Fruit fly (Drosophila melanogaster): ENCODE data around the gene CG15347.

The CG15347 gene

DNA sequence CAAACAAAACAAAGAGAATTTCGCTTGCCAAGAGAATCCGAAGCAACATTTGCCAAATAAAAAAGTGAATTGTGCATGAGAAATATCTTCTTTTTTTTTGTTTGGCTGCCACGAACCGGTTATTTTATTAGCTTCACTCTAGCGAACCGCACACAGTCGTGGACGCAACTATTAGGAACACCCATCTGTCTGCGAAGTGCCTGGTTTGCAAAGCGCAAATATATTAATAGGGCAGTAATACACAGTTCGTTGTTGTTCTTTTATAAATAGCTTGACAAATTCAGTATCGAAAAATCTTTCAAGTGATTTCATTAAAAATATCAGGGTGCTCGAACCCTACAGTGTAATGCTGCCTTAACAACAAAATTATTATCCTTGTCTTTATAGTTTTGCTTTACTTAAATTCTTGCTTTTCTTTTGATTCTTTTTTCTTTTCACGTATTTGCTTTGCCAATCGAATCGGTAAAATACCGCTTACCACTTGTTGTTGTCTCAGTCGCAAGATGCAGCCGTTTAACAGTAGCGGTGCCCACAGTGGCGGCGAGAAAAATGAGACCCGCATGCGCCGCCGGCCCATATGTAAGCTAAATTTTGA lies 30.9 kb upstream of the CG15347 start:
- no peak for TF ChIP-seq GATAd (GFP tag; optimal IDR thresholded peaks at IDR 0.05)
- peak in 1 of 2 experiments; percentile 61 for TF ChIP-seq foxo (GFP tag; optimal IDR thresholded peaks at IDR 0.05)
- TF ChIP-seq Sp1 (GFP tag; optimal IDR thresholded peaks at IDR 0.05), result peak; percentile 29
- peak; percentile 23 for TF ChIP-seq woc (GFP tag; optimal IDR thresholded peaks at IDR 0.05)
- TF ChIP-seq OdsH (GFP tag; optimal IDR thresholded peaks at IDR 0.05), result peak; percentile 8
- peak; percentile 57 for TF ChIP-seq Hr83 (GFP tag; optimal IDR thresholded peaks at IDR 0.05; ENCODE audit: poor library complexity, severe bottlenecking)
- peak; percentile 9 for TF ChIP-seq Hnf4 (GFP tag; optimal IDR thresholded peaks at IDR 0.05)
- peak; percentile 53 for TF ChIP-seq HLH106 (tag; optimal IDR thresholded peaks at IDR 0.05)
- TF ChIP-seq Vsx2 (GFP tag; optimal IDR thresholded peaks at IDR 0.05; ENCODE audit: partially characterized antibody), result peak; percentile 89
- TF ChIP-seq tai (GFP tag; optimal IDR thresholded peaks at IDR 0.05), result no peak
- TF ChIP-seq Rel (GFP tag; optimal IDR thresholded peaks at IDR 0.05), result no peak
- no peak for TF ChIP-seq Rel (tag; optimal IDR thresholded peaks at IDR 0.05)
- peak; percentile 27 for TF ChIP-seq fru (GFP tag; optimal IDR thresholded peaks at IDR 0.05)
- TF ChIP-seq br (GFP tag; optimal IDR thresholded peaks at IDR 0.05), result peak; percentile 2
- TF ChIP-seq Jra (GFP tag; optimal IDR thresholded peaks at IDR 0.05), result peak; percentile 4
- no peak for TF ChIP-seq CG9705 (GFP tag; optimal IDR thresholded peaks at IDR 0.05)
- TF ChIP-seq psq (GFP tag; optimal IDR thresholded peaks at IDR 0.05), result peak; percentile 47
- TF ChIP-seq ey (GFP tag; optimal IDR thresholded peaks at IDR 0.05), result peak; percentile 24
- TF ChIP-seq h (GFP tag; optimal IDR thresholded peaks at IDR 0.05), result peak; percentile 19
- TF ChIP-seq dmrt93B (GFP tag; optimal IDR thresholded peaks at IDR 0.05), result no peak
- no peak for TF ChIP-seq Abd-B (GFP tag; optimal IDR thresholded peaks at IDR 0.05)

- no peak for TF ChIP-seq Mio (GFP tag; optimal IDR thresholded peaks at IDR 0.05)
- no peak for TF ChIP-seq sv (GFP tag; optimal IDR thresholded peaks at IDR 0.05)
- peak; percentile 65 for TF ChIP-seq HLH106 (tag; optimal IDR thresholded peaks at IDR 0.05)
- no peak for TF ChIP-seq Vsx2 (GFP tag; optimal IDR thresholded peaks at IDR 0.05; ENCODE audit: partially characterized antibody)
- TF ChIP-seq jim (GFP tag; optimal IDR thresholded peaks at IDR 0.05), result no peak
- TF ChIP-seq brk (GFP tag; optimal IDR thresholded peaks at IDR 0.05), result no peak
- no peak for TF ChIP-seq CG9705 (GFP tag; optimal IDR thresholded peaks at IDR 0.05)
- no peak for TF ChIP-seq Abd-B (GFP tag; optimal IDR thresholded peaks at IDR 0.05)
- no peak for TF ChIP-seq br (GFP tag; optimal IDR thresholded peaks at IDR 0.05)
- TF ChIP-seq Myc (optimal IDR thresholded peaks at IDR 0.05), result no peak
- TF ChIP-seq Dif (GFP tag; optimal IDR thresholded peaks at IDR 0.05; ENCODE audit: partially characterized antibody), result no peak
- TF ChIP-seq dsf (GFP tag; optimal IDR thresholded peaks at IDR 0.05; ENCODE audit: borderline replicate concordance), result no peak
- TF ChIP-seq CG32264 (GFP tag; optimal IDR thresholded peaks at IDR 0.05), result no peak
- no peak for TF ChIP-seq usp (GFP tag; optimal IDR thresholded peaks at IDR 0.05)
- peak; percentile 29 for TF ChIP-seq dmrt93B (GFP tag; optimal IDR thresholded peaks at IDR 0.05)
- TF ChIP-seq dl (GFP tag; optimal IDR thresholded peaks at IDR 0.05; ENCODE audit: insufficient read depth in 1 of 2, partially characterized antibody in 2 of 2), result no peak
- no peak for TF ChIP-seq Hr83 (GFP tag; optimal IDR thresholded peaks at IDR 0.05; ENCODE audit: poor library complexity, severe bottlenecking)
- TF ChIP-seq sage (GFP tag; optimal IDR thresholded peaks at IDR 0.05), result no peak
- peak; percentile 17 for TF ChIP-seq h (GFP tag; optimal IDR thresholded peaks at IDR 0.05)
- TF ChIP-seq woc (GFP tag; optimal IDR thresholded peaks at IDR 0.05), result peak; percentile 40
- TF ChIP-seq N (GFP tag; optimal IDR thresholded peaks at IDR 0.05), result no peak
- peak; percentile 39 for TF ChIP-seq Sp1 (GFP tag; optimal IDR thresholded peaks at IDR 0.05)
- TF ChIP-seq foxo (GFP tag; optimal IDR thresholded peaks at IDR 0.05), result peak in 1 of 2 experiments; percentile 16
- TF ChIP-seq fru (GFP tag; optimal IDR thresholded peaks at IDR 0.05), result peak; percentile 39
- no peak for TF ChIP-seq Dfd (GFP tag; optimal IDR thresholded peaks at IDR 0.05)
- TF ChIP-seq OdsH (GFP tag; optimal IDR thresholded peaks at IDR 0.05), result no peak
- peak; percentile 25 for TF ChIP-seq ey (GFP tag; optimal IDR thresholded peaks at IDR 0.05)
- no peak for TF ChIP-seq pan (optimal IDR thresholded peaks at IDR 0.05)
- peak; percentile 16 for TF ChIP-seq rgr (GFP tag; optimal IDR thresholded peaks at IDR 0.05)
- TF ChIP-seq CrebA (GFP tag; optimal IDR thresholded peaks at IDR 0.05; ENCODE audit: borderline replicate concordance), result no peak
- no peak for TF ChIP-seq Rel (GFP tag; optimal IDR thresholded peaks at IDR 0.05)
- TF ChIP-seq Rel (tag; optimal IDR thresholded peaks at IDR 0.05), result no peak
- no peak for TF ChIP-seq GATAd (GFP tag; optimal IDR thresholded peaks at IDR 0.05)
- no peak for TF ChIP-seq Hr78 (GFP tag; optimal IDR thresholded peaks at IDR 0.05)
- TF ChIP-seq lola (GFP tag; optimal IDR thresholded peaks at IDR 0.05), result no peak
- no peak for TF ChIP-seq Hnf4 (GFP tag; optimal IDR thresholded peaks at IDR 0.05)
- no peak for TF ChIP-seq Jra (GFP tag; optimal IDR thresholded peaks at IDR 0.05)
- no peak for TF ChIP-seq tai (GFP tag; optimal IDR thresholded peaks at IDR 0.05)
- no peak for TF ChIP-seq psq (GFP tag; optimal IDR thresholded peaks at IDR 0.05)
These were observed 30.3 kb upstream of the CG15347 start for dm6 chrX:8490976-8491345.

Data from whole organism, wandering third instar larva.